Worm (Caenorhabditis elegans) whole organism, L4 larva: ENCODE results near the gene R10E11.5.

ENCODE experiments used
- F26F4.8 ChIP-seq: fragments of 200-800 bp; sonication (Bioruptor generic); conservative IDR thresholded peaks from 2 replicates; pipeline ENCODE4 v1.3.6; 2022; ENCODE audit warnings: missing genetic modification characterization, missing compliant biosample characterization
- ZK546.5 ChIP-seq, 2 experiments: sonication (generic microtip); optimal IDR thresholded peaks; 2 replicates each; lab custom pipeline; 2017; ENCODE audit warnings: missing biosample characterization in 2 of 2, missing genetic modification characterization in 2 of 2
- ces-1 ChIP-seq: fragments of 150-350 bp; sonication (generic microtip); optimal IDR thresholded peaks from 4 replicates; lab custom pipeline; 2014; ENCODE audit warnings: missing biosample characterization, missing genetic modification reagents, missing genetic modification characterization
- dve-1 ChIP-seq: sonication (generic microtip); optimal IDR thresholded peaks from 2 replicates; lab custom pipeline; 2017; ENCODE audit warnings: antibody characterized with exemption, mild to moderate bottlenecking, missing genetic modification characterization, missing compliant biosample characterization; ENCODE audit not compliant: insufficient read depth
- egl-27 ChIP-seq: sonication (generic microtip); optimal IDR thresholded peaks from 3 replicates; lab custom pipeline; 2017; ENCODE audit warnings: missing biosample characterization, missing genetic modification reagents, missing genetic modification characterization
- lin-15B ChIP-seq: fragments of 150-350 bp; sonication (generic microtip); optimal IDR thresholded peaks from 3 replicates; lab custom pipeline; 2014; ENCODE audit warnings: missing biosample characterization, missing genetic modification characterization
- nhr-11 ChIP-seq: fragments of 150-350 bp; optimal IDR thresholded peaks from 2 replicates; lab custom pipeline; 2014; ENCODE audit warnings: missing biosample characterization, missing genetic modification characterization
- nhr-25 ChIP-seq: sonication (generic microtip); optimal IDR thresholded peaks from 2 replicates; lab custom pipeline; 2017; ENCODE audit warnings: missing genetic modification characterization, mild to moderate bottlenecking, missing compliant biosample characterization, antibody characterized with exemption, moderate library complexity, borderline replicate concordance; ENCODE audit not compliant: insufficient read depth
- zip-11 ChIP-seq: fragments of 200-800 bp; sonication (Bioruptor generic); IDR thresholded peaks from 2 replicates; pipeline ENCODE4 v1.3.6; 2022; ENCODE audit warnings: missing genetic modification characterization, missing compliant biosample characterization
- ztf-11 ChIP-seq: fragments of 150-350 bp; optimal IDR thresholded peaks from 2 replicates; lab custom pipeline; 2014; ENCODE audit warnings: missing biosample characterization, missing genetic modification characterization

DNA sequence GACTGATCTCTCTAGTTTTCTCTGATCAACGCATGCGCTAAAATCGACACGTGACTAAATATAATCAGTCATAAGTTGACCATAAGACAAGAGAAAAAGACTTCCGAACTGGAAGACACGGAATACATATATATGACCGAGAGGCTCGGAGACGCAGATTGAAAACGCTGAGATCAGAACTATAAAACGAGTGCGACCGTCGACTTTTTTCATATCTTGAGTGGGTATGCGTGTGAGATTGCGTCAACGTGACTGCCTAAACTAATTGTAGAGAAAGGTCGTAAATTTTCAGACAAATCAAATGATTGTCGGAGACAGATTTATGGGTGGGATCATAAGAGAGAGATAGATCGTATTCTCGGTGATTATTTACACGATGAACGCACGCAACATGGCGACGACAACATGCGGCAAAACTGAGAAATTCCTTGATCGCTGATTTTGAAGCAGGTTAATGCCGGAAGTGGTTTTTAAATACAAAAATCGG is 18.1 kb upstream of the R10E11.5 start:
- TF ChIP-seq dve-1 (tag; lab: Kevin White, UChicago): peak; percentile 61
- no peak for TF ChIP-seq ces-1 (GFP tag; lab: Kevin White, UChicago)
- TF ChIP-seq lin-15B (tag; lab: Kevin White, UChicago): no peak
- no peak for TF ChIP-seq ztf-11 (tag; lab: Kevin White, UChicago)
- TF ChIP-seq F26F4.8: no peak
- TF ChIP-seq nhr-25: no peak
- TF ChIP-seq egl-27: no peak
- TF ChIP-seq ZK546.5 (tag; optimal IDR thresholded peaks at IDR 0.05; lab: Kevin White, UChicago): no peak
- no peak for TF ChIP-seq zip-11
- no peak for TF ChIP-seq nhr-11 (tag; lab: Kevin White, UChicago)
